Worm (Caenorhabditis elegans) whole organism, young adult: ENCODE data around the gene sftb-1.

Experiments
- B0019.2 ChIP-seq: fragments of 200-800 bp; sonication (Bioruptor generic); conservative IDR thresholded peaks from 2 replicates; pipeline ENCODE4 v1.3.6; 2022; ENCODE audit warnings: missing genetic modification reagents, missing genetic modification characterization, missing compliant biosample characterization
- B0035.1 ChIP-seq: sonication (generic microtip); optimal IDR thresholded peaks from 2 replicates; lab custom pipeline; 2016; ENCODE audit warnings: missing genetic modification characterization, mild to moderate bottlenecking, missing compliant biosample characterization, missing genotype, missing genetic modification reagents
- C17E4.6 ChIP-seq: fragments of 200-800 bp; sonication (Bioruptor generic); IDR thresholded peaks from 2 replicates; pipeline ENCODE4 v1.3.6; 2022; ENCODE audit warnings: missing genetic modification reagents, missing genetic modification characterization, missing compliant biosample characterization
- D2030.7 ChIP-seq: fragments of 200-800 bp; sonication (Bioruptor generic); IDR thresholded peaks from 2 replicates; pipeline ENCODE4 v1.3.6; 2022; ENCODE audit warnings: missing genetic modification reagents, missing genetic modification characterization, missing compliant biosample characterization
- F23B12.7 ChIP-seq: sonication (generic microtip); optimal IDR thresholded peaks from 2 replicates; lab custom pipeline; 2017; ENCODE audit warnings: missing genetic modification characterization, mild to moderate bottlenecking, missing compliant biosample characterization, antibody characterized with exemption, moderate library complexity; ENCODE audit not compliant: insufficient read depth
- F37B4.10 ChIP-seq: fragments of 200-800 bp; sonication (Bioruptor generic); IDR thresholded peaks from 2 replicates; pipeline ENCODE4 v1.3.6; 2022; ENCODE audit warnings: missing genetic modification characterization, missing compliant biosample characterization
- F39B2.1 ChIP-seq: fragments of 200-800 bp; sonication (Bioruptor generic); IDR thresholded peaks from 2 replicates; pipeline ENCODE4 v1.3.6; 2022; ENCODE audit warnings: missing genetic modification reagents, missing genetic modification characterization, missing compliant biosample characterization
- F57A8.1 ChIP-seq: fragments of 200-800 bp; sonication (Bioruptor generic); optimal IDR thresholded peaks from 2 replicates; lab custom pipeline; 2018; ENCODE audit warnings: mild to moderate bottlenecking, missing genetic modification characterization, moderate library complexity, missing compliant biosample characterization
- K12H6.12 ChIP-seq: fragments of 200-800 bp; sonication (Bioruptor generic); optimal IDR thresholded peaks from 2 replicates; lab custom pipeline; 2018; ENCODE audit warnings: mild to moderate bottlenecking, missing genetic modification characterization, missing compliant biosample characterization
- T07F8.4 ChIP-seq: sonication (generic microtip); optimal IDR thresholded peaks from 2 replicates; lab custom pipeline; 2016; ENCODE audit warnings: mild to moderate bottlenecking, missing genetic modification characterization, moderate library complexity, missing compliant biosample characterization
- ama-1 ChIP-seq, 3 experiments: fragments of 150-350 bp in 1 of 3; sonication (generic microtip) in 2 of 3; optimal IDR thresholded peaks; 2 replicates each; lab custom pipeline; 2014 to 2018; ENCODE audit warnings: missing biosample characterization in 2 of 3, missing genetic modification characterization in 2 of 3, missing genetic modification reagents in 2 of 3
- atf-7 ChIP-seq: sonication (generic microtip); optimal IDR thresholded peaks from 2 replicates; lab custom pipeline; 2017; ENCODE audit warnings: mild to moderate bottlenecking, missing genetic modification characterization, missing compliant biosample characterization
- athp-1 ChIP-seq: sonication (generic microtip); optimal IDR thresholded peaks from 2 replicates; lab custom pipeline; 2017; ENCODE audit warnings: mild to moderate bottlenecking, missing genetic modification characterization, missing compliant biosample characterization
- attf-5 ChIP-seq: fragments of 200-800 bp; sonication (Bioruptor generic); optimal IDR thresholded peaks from 2 replicates; lab custom pipeline; 2018; ENCODE audit warnings: mild to moderate bottlenecking, missing genetic modification characterization, missing compliant biosample characterization
- bed-2 ChIP-seq: fragments of 200-800 bp; sonication (Bioruptor generic); IDR thresholded peaks from 2 replicates; pipeline ENCODE4 v1.3.6; 2022; ENCODE audit warnings: missing genetic modification reagents, missing genetic modification characterization, missing compliant biosample characterization
- ccch-3 ChIP-seq: fragments of 200-800 bp; sonication (Bioruptor generic); optimal IDR thresholded peaks from 2 replicates; lab custom pipeline; 2018; ENCODE audit warnings: mild to moderate bottlenecking, missing genetic modification characterization, missing compliant biosample characterization
- cebp-2 ChIP-seq: fragments of 200-800 bp; sonication (Bioruptor generic); IDR thresholded peaks from 2 replicates; pipeline ENCODE4 v1.3.6; 2022; ENCODE audit warnings: missing genetic modification characterization, missing compliant biosample characterization
- ceh-27 ChIP-seq: fragments of 200-800 bp; sonication (Bioruptor generic); optimal IDR thresholded peaks from 2 replicates; lab custom pipeline; 2018; ENCODE audit warnings: mild to moderate bottlenecking, missing genetic modification characterization, moderate library complexity, missing compliant biosample characterization
- ceh-58 ChIP-seq: fragments of 200-800 bp; sonication (Bioruptor generic); IDR thresholded peaks from 2 replicates; pipeline ENCODE4 v1.3.6; 2022; ENCODE audit warnings: missing genetic modification characterization, missing compliant biosample characterization
- ceh-79 ChIP-seq: sonication (generic microtip); optimal IDR thresholded peaks from 2 replicates; lab custom pipeline; 2017; ENCODE audit warnings: mild to moderate bottlenecking, missing genetic modification characterization, missing compliant biosample characterization
- dpl-1 ChIP-seq: fragments of 150-350 bp; optimal IDR thresholded peaks from 2 replicates; lab custom pipeline; 2014; ENCODE audit warnings: missing biosample characterization, missing genetic modification reagents, missing genetic modification characterization
- egl-18 ChIP-seq: fragments of 200-800 bp; sonication (Bioruptor generic); IDR thresholded peaks from 2 replicates; pipeline ENCODE4 v1.3.6; 2022; ENCODE audit warnings: missing genetic modification reagents, missing genetic modification characterization, missing compliant biosample characterization
- egl-44 ChIP-seq: fragments of 200-800 bp; sonication (Bioruptor generic); IDR thresholded peaks from 2 replicates; pipeline ENCODE4 v1.3.6; 2022; ENCODE audit warnings: missing genetic modification reagents, missing genetic modification characterization, missing compliant biosample characterization
- fkh-3 ChIP-seq: sonication (generic microtip); optimal IDR thresholded peaks from 2 replicates; lab custom pipeline; 2016; ENCODE audit warnings: mild to moderate bottlenecking, missing genetic modification characterization, missing compliant biosample characterization
- hlh-12 ChIP-seq: sonication (generic microtip); optimal IDR thresholded peaks from 2 replicates; lab custom pipeline; 2016; ENCODE audit warnings: missing genetic modification characterization, missing compliant biosample characterization
- hmg-20 ChIP-seq: fragments of 200-800 bp; sonication (Bioruptor generic); IDR thresholded peaks from 2 replicates; pipeline ENCODE4 v1.3.6; 2022; ENCODE audit warnings: missing genetic modification reagents, missing genetic modification characterization, missing compliant biosample characterization
- hsf-1 ChIP-seq: fragments of 200-800 bp; sonication (Bioruptor generic); IDR thresholded peaks from 2 replicates; pipeline ENCODE4 v1.3.6; 2022; ENCODE audit warnings: missing genetic modification reagents, missing genetic modification characterization, missing compliant biosample characterization
- let-526 ChIP-seq: fragments of 200-800 bp; sonication (Bioruptor generic); IDR thresholded peaks from 2 replicates; pipeline ENCODE4 v1.3.6; 2022; ENCODE audit warnings: missing genetic modification reagents, missing genetic modification characterization, missing compliant biosample characterization
- let-607 ChIP-seq, 2 experiments: fragments of 200-800 bp in 1 of 2; sonication (Bioruptor generic) in 1 of 2; sonication (generic microtip) in 1 of 2; optimal IDR thresholded peaks; 2 replicates each; lab custom pipeline; 2016 to 2018; ENCODE audit warnings: mild to moderate bottlenecking in 2 of 2, missing compliant biosample characterization in 2 of 2, missing genetic modification characterization in 2 of 2, moderate library complexity in 2 of 2, missing genotype in 1 of 2
- lin-26 ChIP-seq: fragments of 200-800 bp; sonication (Bioruptor generic); IDR thresholded peaks from 2 replicates; pipeline ENCODE4 v1.3.6; 2022; ENCODE audit warnings: missing genetic modification reagents, missing genetic modification characterization, missing compliant biosample characterization
- madf-8 ChIP-seq: fragments of 200-800 bp; sonication (Bioruptor generic); conservative IDR thresholded peaks from 2 replicates; pipeline ENCODE4 v1.3.6; 2022; ENCODE audit warnings: missing genetic modification reagents, missing genetic modification characterization, missing compliant biosample characterization
- mcd-1 ChIP-seq: fragments of 200-800 bp; sonication (Bioruptor generic); IDR thresholded peaks from 2 replicates; pipeline ENCODE4 v1.3.6; 2022; ENCODE audit warnings: missing genetic modification reagents, missing genetic modification characterization, missing compliant biosample characterization
- mes-4 ChIP-seq: sonication (generic microtip); optimal IDR thresholded peaks from 2 replicates; lab custom pipeline; 2016; ENCODE audit warnings: missing genotype, missing genetic modification characterization, missing compliant biosample characterization
- mxl-1 ChIP-seq: sonication (generic microtip); optimal IDR thresholded peaks from 2 replicates; lab custom pipeline; 2016; ENCODE audit warnings: missing genetic modification characterization, missing compliant biosample characterization
- nfya-1 ChIP-seq: sonication (generic microtip); optimal IDR thresholded peaks from 2 replicates; lab custom pipeline; 2017; ENCODE audit warnings: antibody characterized with exemption, missing compliant biosample characterization, missing genetic modification characterization, borderline replicate concordance; ENCODE audit not compliant: insufficient read depth
- nfya-2 ChIP-seq: fragments of 200-800 bp; sonication (Bioruptor generic); IDR thresholded peaks from 2 replicates; pipeline ENCODE4 v1.3.6; 2022; ENCODE audit warnings: missing genetic modification reagents, missing genetic modification characterization, missing compliant biosample characterization
- pha-4 ChIP-seq: fragments of 150-350 bp; sonication (generic microtip); optimal IDR thresholded peaks from 2 replicates; lab custom pipeline; 2014; ENCODE audit warnings: missing biosample characterization, missing genetic modification reagents, missing genetic modification characterization
- rcor-1 ChIP-seq: fragments of 200-800 bp; sonication (Bioruptor generic); IDR thresholded peaks from 2 replicates; pipeline ENCODE4 v1.3.6; 2022; ENCODE audit warnings: missing genetic modification reagents, missing genetic modification characterization, missing compliant biosample characterization
- snpc-1.1 ChIP-seq: sonication (generic microtip); optimal IDR thresholded peaks from 2 replicates; lab custom pipeline; 2017; ENCODE audit warnings: missing genetic modification characterization, mild to moderate bottlenecking, missing compliant biosample characterization, antibody characterized with exemption, moderate library complexity, missing genotype, missing genetic modification reagents; ENCODE audit not compliant: insufficient read depth
- sptf-2 ChIP-seq: fragments of 200-800 bp; sonication (Bioruptor generic); optimal IDR thresholded peaks from 2 replicates; lab custom pipeline; 2018; ENCODE audit warnings: mild to moderate bottlenecking, missing genetic modification characterization, missing compliant biosample characterization
- tbp1 ChIP-seq: fragments of 200-800 bp; sonication (Bioruptor generic); optimal IDR thresholded peaks from 2 replicates; lab custom pipeline; 2018; ENCODE audit warnings: mild to moderate bottlenecking, missing genetic modification characterization, missing compliant biosample characterization
- tbx-9 ChIP-seq: sonication (generic microtip); optimal IDR thresholded peaks from 2 replicates; lab custom pipeline; 2016; ENCODE audit warnings: borderline replicate concordance, missing genetic modification characterization, inconsistent platforms, missing compliant biosample characterization
- tlf-1 ChIP-seq: fragments of 200-800 bp; sonication (Bioruptor generic); optimal IDR thresholded peaks from 2 replicates; lab custom pipeline; 2018; ENCODE audit warnings: mild to moderate bottlenecking, missing genetic modification characterization, missing compliant biosample characterization
- unc-130 ChIP-seq: sonication (generic microtip); optimal IDR thresholded peaks from 2 replicates; lab custom pipeline; 2016; ENCODE audit warnings: missing genetic modification reagents, missing genetic modification characterization, missing compliant biosample characterization
- unc-62 ChIP-seq: fragments of 150-350 bp; optimal IDR thresholded peaks from 2 replicates; lab custom pipeline; 2014; ENCODE audit warnings: missing biosample characterization, missing genetic modification reagents, missing genetic modification characterization
- xnd-1 ChIP-seq: sonication (generic microtip); optimal IDR thresholded peaks from 2 replicates; lab custom pipeline; 2016; ENCODE audit warnings: missing genotype, missing genetic modification reagents, missing genetic modification characterization, missing compliant biosample characterization
- ztf-22 ChIP-seq: fragments of 200-800 bp; sonication (Bioruptor generic); optimal IDR thresholded peaks from 2 replicates; lab custom pipeline; 2018; ENCODE audit warnings: mild to moderate bottlenecking, missing genetic modification characterization, moderate library complexity, missing compliant biosample characterization
- ztf-25 ChIP-seq: fragments of 200-800 bp; sonication (Bioruptor generic); IDR thresholded peaks from 2 replicates; pipeline ENCODE4 v1.3.6; 2022; ENCODE audit warnings: missing genetic modification reagents, missing genetic modification characterization, missing compliant biosample characterization
- ztf-6 ChIP-seq: fragments of 200-800 bp; sonication (Bioruptor generic); IDR thresholded peaks from 2 replicates; pipeline ENCODE4 v1.3.6; 2022; ENCODE audit warnings: missing genetic modification reagents, missing genetic modification characterization, missing compliant biosample characterization

Gene sftb-1

ce11 chrIII:4223668-4224127 lies 45.4 kb downstream of the sftb-1 start (continued):
- TF ChIP-seq ztf-22 (GFP tag; lab: Kevin White, UChicago) (no peak), pha-4 (tag; lab: Kevin White, UChicago) (no peak), ztf-6 (GFP tag; lab: Robert Waterston, UW) (no peak), mxl-1 (no peak), hsf-1 (no peak), ztf-25 (no peak), unc-62 (GFP tag; lab: Kevin White, UChicago) (no peak), athp-1 (tag; lab: Kevin White, UChicago) (no peak), mes-4 (tag; lab: Kevin White, UChicago) (no peak), snpc-1.1 (tag; lab: Kevin White, UChicago) (no peak), dpl-1 (GFP tag; lab: Kevin White, UChicago) (no peak), mcd-1 (GFP tag; lab: Robert Waterston, UW) (0 out of 2 replicates have a peak, but pooled peaks have one; percentile 21), ama-1 (optimal IDR thresholded peaks at IDR 0.05; lab: Kevin White, UChicago) (no peak), ama-1 (GFP tag; optimal IDR thresholded peaks at IDR 0.05; lab: Kevin White, UChicago) (no peak), egl-44 (peak; percentile 63; the same call in 1 of the 2 replicates), fkh-3 (tag; lab: Kevin White, UChicago) (no peak), cebp-2 (GFP tag; lab: Robert Waterston, UW) (no peak), F23B12.7 (tag; lab: Kevin White, UChicago) (peak; percentile 12), egl-18 (GFP tag; lab: Robert Waterston, UW) (no peak), nfya-2 (GFP tag; lab: Robert Waterston, UW) (no peak), K12H6.12 (tag; lab: Kevin White, UChicago) (peak; percentile 89), B0035.1 (no peak), D2030.7 (no peak), C17E4.6 (GFP tag; lab: Robert Waterston, UW) (no peak), F37B4.10 (GFP tag; lab: Robert Waterston, UW) (no peak), tbx-9 (tag; lab: Kevin White, UChicago) (no peak), ccch-3 (GFP tag; lab: Kevin White, UChicago) (no peak), sptf-2 (no peak), B0019.2 (GFP tag; lab: Robert Waterston, UW) (no peak), hlh-12 (no peak), unc-130 (no peak), F57A8.1 (GFP tag; lab: Kevin White, UChicago) (no peak), ceh-58 (GFP tag; lab: Robert Waterston, UW) (no peak), attf-5 (GFP tag; lab: Kevin White, UChicago) (peak; percentile 85), atf-7 (peak; percentile 58), T07F8.4 (tag; lab: Kevin White, UChicago) (no peak), rcor-1 (GFP tag; lab: Robert Waterston, UW) (no peak), ceh-79 (tag; lab: Kevin White, UChicago) (no peak), let-526 (0 out of 2 replicates have a peak, but pooled peaks have one; percentile 38), hmg-20 (GFP tag; lab: Robert Waterston, UW) (no peak), ceh-27 (GFP tag; lab: Kevin White, UChicago) (peak; percentile 72), tlf-1 (GFP tag; lab: Kevin White, UChicago) (no peak), lin-26 (GFP tag; lab: Robert Waterston, UW) (no peak), F39B2.1 (no peak), tbp1 (peak; percentile 42), let-607 (tag; optimal IDR thresholded peaks at IDR 0.05; lab: Kevin White, UChicago) (peak in 1 of 2 experiments; percentile 21), madf-8 (GFP tag; lab: Robert Waterston, UW) (no peak), nfya-1 (tag; lab: Kevin White, UChicago) (no peak), bed-2 (no peak), xnd-1 (tag; lab: Kevin White, UChicago) (no peak)
